Fruit fly (Drosophila melanogaster) whole organism, embryonic: ENCODE results near the gene CG10365.

ENCODE experiments used
- B-H1 ChIP-seq: fragments of 200-800 bp; sonication (Bioruptor generic); IDR thresholded peaks from 3 replicates; pipeline ENCODE4 v1.3.6; 2022; ENCODE audit warnings: missing biosample characterization, missing genetic modification characterization
- Bdp1 ChIP-seq: fragments of 200-800 bp; sonication (Bioruptor generic); optimal IDR thresholded peaks from 3 replicates; lab custom pipeline; 2016; ENCODE audit warnings: missing biosample characterization, missing genetic modification characterization
- CG10431 ChIP-seq: fragments of 200-800 bp; sonication (Bioruptor generic); optimal IDR thresholded peaks from 3 replicates; lab custom pipeline; 2018; ENCODE audit warnings: missing biosample characterization, mild to moderate bottlenecking, missing genetic modification characterization
- CG10654 ChIP-seq: fragments of 200-800 bp; sonication (Bioruptor generic); optimal IDR thresholded peaks from 2 replicates; lab custom pipeline; 2016; ENCODE audit warnings: missing biosample characterization, missing genetic modification characterization
- CG14710 ChIP-seq: fragments of 200-800 bp; sonication (Bioruptor generic); optimal IDR thresholded peaks from 3 replicates; lab custom pipeline; 2019; ENCODE audit warnings: missing biosample characterization, mild to moderate bottlenecking, missing genetic modification characterization, moderate library complexity
- CG14860 ChIP-seq: fragments of 200-800 bp; sonication (Bioruptor generic); IDR thresholded peaks from 3 replicates; pipeline ENCODE4 v1.3.6; 2022; ENCODE audit warnings: missing biosample characterization, missing genetic modification characterization; ENCODE audit not compliant: partially characterized antibody
- CG1647 ChIP-seq: fragments of 200-800 bp; sonication (Bioruptor generic); optimal IDR thresholded peaks from 3 replicates; lab custom pipeline; 2016; ENCODE audit warnings: missing biosample characterization, missing genetic modification characterization
- CG17568 ChIP-seq: fragments of 200-800 bp; sonication (Bioruptor generic); optimal IDR thresholded peaks from 2 replicates; lab custom pipeline; 2018; ENCODE audit warnings: missing biosample characterization, mild to moderate bottlenecking, missing genetic modification characterization, moderate library complexity
- CG17829 ChIP-seq: fragments of 200-800 bp; optimal IDR thresholded peaks from 2 replicates; lab custom pipeline; 2019; ENCODE audit warnings: missing biosample characterization, mild to moderate bottlenecking, missing genetic modification characterization, moderate library complexity
- CG1792 ChIP-seq: fragments of 200-800 bp; sonication (Bioruptor generic); optimal IDR thresholded peaks from 2 replicates; lab custom pipeline; 2016; ENCODE audit warnings: missing biosample characterization, missing genetic modification characterization
- CG18262 ChIP-seq: fragments of 200-800 bp; optimal IDR thresholded peaks from 3 replicates; lab custom pipeline; 2019; ENCODE audit warnings: missing biosample characterization, mild to moderate bottlenecking, missing genetic modification characterization, moderate library complexity
- CG2202 ChIP-seq: fragments of 200-800 bp; sonication (Bioruptor generic); optimal IDR thresholded peaks from 2 replicates; lab custom pipeline; 2018; ENCODE audit warnings: missing biosample characterization, mild to moderate bottlenecking, missing genetic modification characterization
- CG3407 ChIP-seq: fragments of 200-800 bp; sonication (Bioruptor generic); optimal IDR thresholded peaks from 2 replicates; lab custom pipeline; 2018; ENCODE audit warnings: missing biosample characterization, mild to moderate bottlenecking, missing genetic modification characterization
- CG6854 ChIP-seq: fragments of 200-800 bp; sonication (Bioruptor generic); optimal IDR thresholded peaks from 3 replicates; lab custom pipeline; 2017; ENCODE audit warnings: missing biosample characterization, mild to moderate bottlenecking, missing genetic modification characterization
- CG7963 ChIP-seq: fragments of 200-800 bp; sonication (Bioruptor generic); IDR thresholded peaks from 3 replicates; pipeline ENCODE4 v1.3.6; 2022; ENCODE audit warnings: missing biosample characterization, missing genetic modification characterization; ENCODE audit not compliant: partially characterized antibody
- CG8089 ChIP-seq: fragments of 200-800 bp; sonication (Bioruptor generic); optimal IDR thresholded peaks from 3 replicates; lab custom pipeline; 2016; ENCODE audit warnings: missing biosample characterization, missing genetic modification characterization
- CG9727 ChIP-seq: fragments of 200-800 bp; sonication (Bioruptor generic); optimal IDR thresholded peaks from 3 replicates; lab custom pipeline; 2017; ENCODE audit warnings: missing biosample characterization, mild to moderate bottlenecking, missing genetic modification characterization
- CrebB ChIP-seq: fragments of 200-800 bp; sonication (Bioruptor generic); optimal IDR thresholded peaks from 3 replicates; lab custom pipeline; 2018; ENCODE audit warnings: missing biosample characterization, mild to moderate bottlenecking, missing genetic modification characterization
- D19B ChIP-seq: fragments of 200-800 bp; sonication (Bioruptor generic); optimal IDR thresholded peaks from 2 replicates; lab custom pipeline; 2017; ENCODE audit warnings: missing biosample characterization, mild to moderate bottlenecking, missing genetic modification characterization
- Elba2 ChIP-seq: fragments of 200-800 bp; sonication (Bioruptor generic); optimal IDR thresholded peaks from 3 replicates; lab custom pipeline; 2016; ENCODE audit warnings: missing biosample characterization, missing genetic modification characterization
- GATAe ChIP-seq: fragments of 200-800 bp; sonication (Bioruptor generic); conservative IDR thresholded peaks from 2 replicates; pipeline ENCODE4 v1.3.6; 2022; ENCODE audit warnings: missing biosample characterization, missing genetic modification characterization
- HLH3B ChIP-seq: fragments of 200-800 bp; sonication (Bioruptor generic); IDR thresholded peaks from 2 replicates; pipeline ENCODE4 v1.3.6; 2022; ENCODE audit warnings: missing biosample characterization, missing genetic modification characterization
- Hand ChIP-seq: fragments of 200-800 bp; sonication (Bioruptor generic); optimal IDR thresholded peaks from 2 replicates; lab custom pipeline; 2017; ENCODE audit warnings: mild to moderate bottlenecking, missing biosample characterization, missing genetic modification reagents, missing genetic modification characterization
- HmgZ ChIP-seq: fragments of 200-800 bp; sonication (Bioruptor generic); optimal IDR thresholded peaks from 2 replicates; lab custom pipeline; 2018; ENCODE audit warnings: missing biosample characterization, mild to moderate bottlenecking, missing genetic modification characterization
- Hsf ChIP-seq: fragments of 200-800 bp; sonication (Bioruptor generic); optimal IDR thresholded peaks from 3 replicates; lab custom pipeline; 2016; ENCODE audit warnings: missing biosample characterization, missing genetic modification characterization
- Lim3 ChIP-seq: fragments of 200-800 bp; sonication (Bioruptor generic); IDR thresholded peaks from 2 replicates; pipeline ENCODE4 v1.3.6; 2022; ENCODE audit warnings: missing biosample characterization, missing genetic modification characterization
- Myb ChIP-seq: fragments of 200-800 bp; sonication (Bioruptor generic); optimal IDR thresholded peaks from 2 replicates; lab custom pipeline; 2016; ENCODE audit warnings: missing biosample characterization, missing genetic modification characterization
- Neu2 ChIP-seq: fragments of 200-800 bp; sonication (Bioruptor generic); optimal IDR thresholded peaks from 3 replicates; lab custom pipeline; 2016; ENCODE audit warnings: missing biosample characterization, missing genetic modification characterization, borderline replicate concordance
- Nf-YA ChIP-seq: fragments of 200-800 bp; sonication (Bioruptor generic); IDR thresholded peaks from 2 replicates; pipeline ENCODE4 v1.3.6; 2022; ENCODE audit warnings: missing biosample characterization, missing genetic modification characterization
- Ravus ChIP-seq: fragments of 200-800 bp; sonication (Bioruptor generic); IDR thresholded peaks from 2 replicates; pipeline ENCODE4 v1.3.6; 2022; ENCODE audit warnings: missing biosample characterization, missing genetic modification characterization
- Rfx ChIP-seq: fragments of 200-800 bp; sonication (Bioruptor generic); IDR thresholded peaks from 2 replicates; pipeline ENCODE4 v1.3.6; 2022; ENCODE audit warnings: missing biosample characterization, missing genetic modification characterization
- ara ChIP-seq: fragments of 200-800 bp; sonication (Bioruptor generic); IDR thresholded peaks from 2 replicates; pipeline ENCODE4 v1.3.6; 2022; ENCODE audit warnings: missing biosample characterization, missing genetic modification characterization
- cas ChIP-seq: fragments of 200-800 bp; sonication (Bioruptor generic); IDR thresholded peaks from 2 replicates; pipeline ENCODE4 v1.3.6; 2022; ENCODE audit warnings: missing biosample characterization, missing genetic modification characterization
- cato ChIP-seq: fragments of 200-800 bp; sonication (Bioruptor generic); optimal IDR thresholded peaks from 2 replicates; lab custom pipeline; 2016; ENCODE audit warnings: missing biosample characterization, missing genetic modification characterization, borderline replicate concordance
- chm ChIP-seq: fragments of 200-800 bp; sonication (Bioruptor generic); IDR thresholded peaks from 2 replicates; pipeline ENCODE4 v1.3.6; 2022; ENCODE audit warnings: missing biosample characterization, missing genetic modification characterization
- corto ChIP-seq: fragments of 200-800 bp; sonication (Bioruptor generic); optimal IDR thresholded peaks from 2 replicates; lab custom pipeline; 2016; ENCODE audit warnings: missing biosample characterization, mild to moderate bottlenecking, missing genetic modification characterization, moderate library complexity
- crc ChIP-seq: fragments of 200-800 bp; sonication (Bioruptor generic); optimal IDR thresholded peaks from 2 replicates; lab custom pipeline; 2016; ENCODE audit warnings: missing biosample characterization, missing genetic modification characterization
- danr ChIP-seq: fragments of 200-800 bp; sonication (Bioruptor generic); IDR thresholded peaks from 2 replicates; pipeline ENCODE4 v1.3.6; 2022; ENCODE audit warnings: missing biosample characterization, missing genetic modification characterization
- gce ChIP-seq: fragments of 200-800 bp; sonication (Bioruptor generic); IDR thresholded peaks from 3 replicates; pipeline ENCODE4 v1.3.6; 2022; ENCODE audit warnings: missing biosample characterization, missing genetic modification characterization
- hbn ChIP-seq: fragments of 200-800 bp; sonication (Bioruptor generic); IDR thresholded peaks from 2 replicates; pipeline ENCODE4 v1.3.6; 2022; ENCODE audit warnings: missing biosample characterization, missing genetic modification characterization; ENCODE audit not compliant: partially characterized antibody
- lilli ChIP-seq: fragments of 200-800 bp; sonication (Bioruptor generic); optimal IDR thresholded peaks from 3 replicates; lab custom pipeline; 2016; ENCODE audit warnings: missing biosample characterization, missing genetic modification characterization
- maf-S ChIP-seq: fragments of 200-800 bp; sonication (Bioruptor generic); optimal IDR thresholded peaks from 2 replicates; lab custom pipeline; 2016; ENCODE audit warnings: missing biosample characterization, missing genetic modification characterization
- pfk ChIP-seq: fragments of 200-800 bp; sonication (Bioruptor generic); optimal IDR thresholded peaks from 2 replicates; lab custom pipeline; 2018; ENCODE audit warnings: missing biosample characterization, mild to moderate bottlenecking, missing genetic modification characterization, moderate library complexity
- pum ChIP-seq: fragments of 200-800 bp; sonication (Bioruptor generic); optimal IDR thresholded peaks from 2 replicates; lab custom pipeline; 2016; ENCODE audit warnings: missing biosample characterization, missing genetic modification characterization
- ranshi ChIP-seq: fragments of 200-800 bp; sonication (Bioruptor generic); IDR thresholded peaks from 2 replicates; pipeline ENCODE4 v1.3.6; 2022; ENCODE audit warnings: missing biosample characterization, missing genetic modification characterization
- sd ChIP-seq: fragments of 200-800 bp; sonication (Bioruptor generic); optimal IDR thresholded peaks from 3 replicates; lab custom pipeline; 2018; ENCODE audit warnings: missing biosample characterization, mild to moderate bottlenecking, missing genetic modification characterization, moderate library complexity
- sens ChIP-seq: fragments of 200-800 bp; sonication (Bioruptor generic); peaks from one replicate; lab custom pipeline; 2016; ENCODE audit warnings: missing biosample characterization, missing genetic modification characterization
- sr ChIP-seq: fragments of 200-800 bp; sonication (Bioruptor generic); IDR thresholded peaks from 3 replicates; pipeline ENCODE4 v1.3.6; 2022; ENCODE audit warnings: missing biosample characterization, missing genetic modification characterization
- tll ChIP-seq, 2 experiments: fragments of 200-800 bp in 1 of 2; fragments of >200 bp in 1 of 2; sonication (Bioruptor generic) in 1 of 2; optimal IDR thresholded peaks; 2 replicates each; lab custom pipeline; 2017 to 2019; ENCODE audit warnings: missing biosample characterization in 2 of 2, missing genetic modification characterization in 2 of 2, mild to moderate bottlenecking in 1 of 2, moderate library complexity in 1 of 2
- usp ChIP-seq: fragments of >200 bp; optimal IDR thresholded peaks from 2 replicates; lab custom pipeline; 2017; ENCODE audit warnings: missing biosample characterization, missing genetic modification characterization

Gene CG10365

DNA sequence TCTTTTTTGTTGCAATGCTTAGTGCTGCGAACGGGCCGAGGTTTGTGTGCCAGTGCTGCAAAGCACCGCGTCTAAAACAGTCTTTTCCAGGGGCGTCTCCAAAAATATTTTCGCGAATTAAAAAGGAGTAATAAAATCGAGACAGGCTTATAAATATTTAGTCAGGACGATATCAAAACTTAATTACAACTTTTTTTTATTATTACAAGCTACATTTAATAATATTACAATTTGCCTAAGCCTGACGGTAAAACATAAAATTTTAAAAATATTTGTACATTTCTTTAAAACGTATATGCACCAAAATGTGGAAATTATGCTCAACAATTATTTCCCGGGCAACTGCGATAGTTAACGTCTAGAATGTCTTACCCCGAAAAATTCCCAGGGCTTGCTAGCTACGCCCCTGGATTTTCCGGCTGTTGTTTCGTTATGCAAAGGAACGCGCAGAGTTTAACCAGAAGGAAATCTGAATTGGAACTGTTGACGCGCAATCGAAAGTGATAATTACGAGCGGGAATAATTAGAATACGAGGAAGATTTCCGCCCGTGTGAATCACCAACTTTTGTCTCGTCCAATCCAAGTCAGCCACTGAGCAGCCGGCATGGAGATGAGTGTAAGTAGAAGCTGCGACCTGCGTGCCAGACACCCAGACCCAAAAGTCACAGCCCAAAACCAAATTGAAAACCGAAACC, 34.9 kb downstream of the CG10365 start, which contains the start of the genes PTPMT1 and Hrd3 (continued):
- TF ChIP-seq ranshi, result peak; percentile 96; the same call in 1 of the 2 replicates
- TF ChIP-seq CG17568 (GFP tag; lab: Kevin White, UChicago), result no peak
- TF ChIP-seq crc (GFP tag; lab: Kevin White, UChicago), result peak; percentile 93
- TF ChIP-seq CG8089 (GFP tag; lab: Kevin White, UChicago), result peak; percentile 94
- TF ChIP-seq pfk (GFP tag; lab: Kevin White, UChicago), result peak; percentile 64
- TF ChIP-seq CrebB (tag; lab: Kevin White, UChicago), result peak; percentile 92
- TF ChIP-seq HLH3B (GFP tag; lab: Robert Waterston, UW), result peak; percentile 93
- peak; percentile 92 for TF ChIP-seq B-H1 (GFP tag; lab: Robert Waterston, UW)
- peak; percentile 98 for TF ChIP-seq CG10654 (GFP tag; lab: Kevin White, UChicago)
- TF ChIP-seq corto (GFP tag; lab: Kevin White, UChicago), result peak; percentile 93
- TF ChIP-seq gce (GFP tag; lab: Robert Waterston, UW), result peak; percentile 87; the same call in 2 of the 3 replicates
- TF ChIP-seq usp, result no peak
- TF ChIP-seq CG18262 (tag; lab: Kevin White, UChicago), result peak; percentile 99
- peak; percentile 100 for TF ChIP-seq sens (GFP tag; lab: Kevin White, UChicago)
- TF ChIP-seq CG6854 (GFP tag; lab: Kevin White, UChicago), result peak; percentile 97
- peak; percentile 98 for TF ChIP-seq CG1647
- no peak for TF ChIP-seq CG7963 (GFP tag; lab: Robert Waterston, UW)
- TF ChIP-seq Elba2 (GFP tag; lab: Kevin White, UChicago), result peak; percentile 92
- peak; percentile 96 for TF ChIP-seq sd (tag; lab: Kevin White, UChicago)
- TF ChIP-seq Hand (GFP tag; lab: Kevin White, UChicago), result peak; percentile 96
- peak; percentile 88 for TF ChIP-seq Myb (GFP tag; lab: Kevin White, UChicago)
- peak; percentile 93 for TF ChIP-seq danr (GFP tag; lab: Robert Waterston, UW)
- TF ChIP-seq HmgZ (tag; lab: Kevin White, UChicago), result peak; percentile 98
- TF ChIP-seq pum (GFP tag; lab: Kevin White, UChicago), result peak; percentile 98
- peak; percentile 73 to 75 for TF ChIP-seq tll (GFP tag; optimal IDR thresholded peaks at IDR 0.05; lab: Kevin White, UChicago)
- TF ChIP-seq CG10431 (GFP tag; lab: Kevin White, UChicago), result peak; percentile 93
- peak; percentile 97 for TF ChIP-seq CG3407
- TF ChIP-seq Ravus, result peak; percentile 87
- peak; percentile 97 for TF ChIP-seq CG2202 (tag; lab: Kevin White, UChicago)
- peak; percentile 93 for TF ChIP-seq Bdp1 (GFP tag; lab: Kevin White, UChicago)
- TF ChIP-seq Rfx (GFP tag; lab: Robert Waterston, UW), result peak; percentile 97
- peak; percentile 99 for TF ChIP-seq lilli (GFP tag; lab: Kevin White, UChicago)
- peak; percentile 97 for TF ChIP-seq maf-S (GFP tag; lab: Kevin White, UChicago)
- TF ChIP-seq Neu2 (GFP tag; lab: Kevin White, UChicago), result peak; percentile 87
- TF ChIP-seq sr (GFP tag; lab: Robert Waterston, UW), result no peak; the same call in 2 of the 3 replicates
- TF ChIP-seq CG14860 (GFP tag; lab: Robert Waterston, UW), result no peak
- TF ChIP-seq D19B, result peak; percentile 96
- peak; percentile 94 for TF ChIP-seq CG1792 (GFP tag; lab: Kevin White, UChicago)
- peak; percentile 100 for TF ChIP-seq CG9727 (GFP tag; lab: Kevin White, UChicago)
- TF ChIP-seq GATAe, result peak; percentile 88
- TF ChIP-seq hbn (GFP tag; lab: Robert Waterston, UW), result no peak
- TF ChIP-seq Lim3 (GFP tag; lab: Robert Waterston, UW), result peak; percentile 81
- peak; percentile 99 for TF ChIP-seq CG17829 (tag; lab: Kevin White, UChicago)
- peak; percentile 85 for TF ChIP-seq cas (GFP tag; lab: Robert Waterston, UW)
- peak; percentile 83 for TF ChIP-seq Nf-YA
- TF ChIP-seq cato (GFP tag; lab: Kevin White, UChicago), result peak; percentile 98
- TF ChIP-seq CG14710 (tag; lab: Kevin White, UChicago), result peak; percentile 98
- TF ChIP-seq ara (GFP tag; lab: Robert Waterston, UW), result peak; percentile 93
- peak; percentile 99 for TF ChIP-seq Hsf (GFP tag; lab: Kevin White, UChicago)
- peak; percentile 91 for TF ChIP-seq chm (GFP tag; lab: Robert Waterston, UW)
